Worm (Caenorhabditis elegans) whole organism, L3 larva: ENCODE data around the gene acp-7.

Source experiments
- aly-2 ChIP-seq: fragments of 150-350 bp; optimal IDR thresholded peaks from 2 replicates; lab custom pipeline; 2014; ENCODE audit warnings: missing biosample characterization, missing genetic modification characterization
- ama-1 ChIP-seq: fragments of 150-350 bp; optimal IDR thresholded peaks from 2 replicates; lab custom pipeline; 2018
- ceh-16 ChIP-seq: sonication (generic microtip); optimal IDR thresholded peaks from 2 replicates; lab custom pipeline; 2017; ENCODE audit warnings: missing biosample characterization, missing genetic modification characterization
- ceh-28 ChIP-seq: fragments of 150-350 bp; optimal IDR thresholded peaks from 2 replicates; lab custom pipeline; 2014; ENCODE audit warnings: missing biosample characterization, missing genetic modification reagents, missing genetic modification characterization
- ceh-82 ChIP-seq: fragments of 150-350 bp; optimal IDR thresholded peaks from 2 replicates; lab custom pipeline; 2014; ENCODE audit warnings: missing biosample characterization, missing genetic modification characterization
- egl-27 ChIP-seq: sonication (generic microtip); optimal IDR thresholded peaks from 4 replicates; lab custom pipeline; 2017; ENCODE audit warnings: missing biosample characterization, missing genetic modification reagents, missing genetic modification characterization
- egl-5 ChIP-seq: fragments of 150-350 bp; optimal IDR thresholded peaks from 2 replicates; lab custom pipeline; 2017; ENCODE audit warnings: missing biosample characterization, missing genetic modification reagents, missing genetic modification characterization, inconsistent platforms
- elt-1 ChIP-seq: fragments of 150-350 bp; optimal IDR thresholded peaks from 2 replicates; lab custom pipeline; 2014; ENCODE audit warnings: missing biosample characterization, missing genetic modification characterization
- elt-3 ChIP-seq, 3 experiments: fragments of 150-350 bp in 1 of 3; sonication (generic microtip) in 2 of 3; optimal IDR thresholded peaks; 2 replicates in 2 of 3; 4 replicates in 1 of 3; lab custom pipeline; 2014 to 2017; ENCODE audit warnings: missing biosample characterization in 3 of 3, missing genetic modification characterization in 3 of 3
- eor-1 ChIP-seq, 2 experiments: fragments of 150-350 bp; optimal IDR thresholded peaks; 2 replicates each; lab custom pipeline; 2014 to 2018; ENCODE audit warnings: missing biosample characterization in 2 of 2, missing genetic modification characterization in 2 of 2
- fkh-10 ChIP-seq: sonication (generic microtip); optimal IDR thresholded peaks from 2 replicates; lab custom pipeline; 2017; ENCODE audit warnings: missing biosample characterization, missing genetic modification reagents, missing genetic modification characterization
- fkh-2 ChIP-seq: fragments of 150-350 bp; optimal IDR thresholded peaks from 2 replicates; lab custom pipeline; 2014; ENCODE audit warnings: missing biosample characterization, missing genetic modification reagents, missing genetic modification characterization
- hmg-11 ChIP-seq: sonication (generic microtip); optimal IDR thresholded peaks from 2 replicates; lab custom pipeline; 2016; ENCODE audit warnings: missing genetic modification characterization, missing compliant biosample characterization
- jun-1 ChIP-seq: fragments of 150-350 bp; optimal IDR thresholded peaks from 2 replicates; lab custom pipeline; 2014; ENCODE audit warnings: missing biosample characterization, missing genetic modification reagents, missing genetic modification characterization
- lin-15B ChIP-seq: fragments of 150-350 bp; optimal IDR thresholded peaks from 2 replicates; lab custom pipeline; 2014; ENCODE audit warnings: missing biosample characterization, missing genetic modification characterization
- lin-39 ChIP-seq: fragments of 150-350 bp; optimal IDR thresholded peaks from 2 replicates; lab custom pipeline; 2018; ENCODE audit warnings: missing biosample characterization, missing genetic modification reagents, missing genetic modification characterization
- lsy-12 ChIP-seq: sonication (generic microtip); optimal IDR thresholded peaks from 2 replicates; lab custom pipeline; 2016; ENCODE audit warnings: mild to moderate bottlenecking, missing genetic modification characterization, missing compliant biosample characterization
- nfya-1 ChIP-seq: sonication (generic microtip); optimal IDR thresholded peaks from 2 replicates; lab custom pipeline; 2017; ENCODE audit warnings: missing genetic modification characterization, mild to moderate bottlenecking, missing compliant biosample characterization, antibody characterized with exemption, moderate library complexity; ENCODE audit not compliant: insufficient read depth
- nhr-11 ChIP-seq: fragments of 150-350 bp; optimal IDR thresholded peaks from 2 replicates; lab custom pipeline; 2014; ENCODE audit warnings: missing biosample characterization, missing genetic modification characterization
- nhr-12 ChIP-seq: fragments of 150-350 bp; optimal IDR thresholded peaks from 2 replicates; lab custom pipeline; 2014; ENCODE audit warnings: missing biosample characterization, missing genetic modification characterization
- nhr-23 ChIP-seq: fragments of 150-350 bp; optimal IDR thresholded peaks from 2 replicates; lab custom pipeline; 2014; ENCODE audit warnings: missing biosample characterization, missing genetic modification reagents, missing genetic modification characterization
- nhr-237 ChIP-seq: fragments of 150-350 bp; optimal IDR thresholded peaks from 2 replicates; lab custom pipeline; 2014; ENCODE audit warnings: missing biosample characterization, missing genetic modification characterization
- nhr-28 ChIP-seq: fragments of 150-350 bp; optimal IDR thresholded peaks from 2 replicates; lab custom pipeline; 2014; ENCODE audit warnings: missing biosample characterization, missing genetic modification characterization
- nhr-43 ChIP-seq: sonication (generic microtip); optimal IDR thresholded peaks from 2 replicates; lab custom pipeline; 2016; ENCODE audit warnings: mild to moderate bottlenecking, missing genetic modification characterization, missing compliant biosample characterization; ENCODE audit not compliant: poor library complexity, severe bottlenecking
- nhr-77 ChIP-seq: fragments of 150-350 bp; optimal IDR thresholded peaks from 2 replicates; lab custom pipeline; 2014; ENCODE audit warnings: missing biosample characterization, missing genetic modification characterization
- pha-4 ChIP-seq: fragments of 150-350 bp; optimal IDR thresholded peaks from 2 replicates; lab custom pipeline; 2014; ENCODE audit warnings: missing biosample characterization, missing genetic modification reagents, missing genetic modification characterization
- pqm-1 ChIP-seq: fragments of 150-350 bp; optimal IDR thresholded peaks from 2 replicates; lab custom pipeline; 2017; ENCODE audit warnings: missing biosample characterization, missing genetic modification characterization, inconsistent platforms
- skn-1 ChIP-seq: fragments of 150-350 bp; optimal IDR thresholded peaks from 2 replicates; lab custom pipeline; 2014; ENCODE audit warnings: missing biosample characterization, missing genetic modification characterization
- snpc-4 ChIP-seq: fragments of 150-350 bp; optimal IDR thresholded peaks from 2 replicates; lab custom pipeline; 2014; ENCODE audit warnings: missing biosample characterization, missing genetic modification characterization
- tbx-2 ChIP-seq: sonication (generic microtip); optimal IDR thresholded peaks from 2 replicates; lab custom pipeline; 2016; ENCODE audit warnings: mild to moderate bottlenecking, missing genetic modification characterization, missing compliant biosample characterization
- unc-39 ChIP-seq: sonication (generic microtip); optimal IDR thresholded peaks from 4 replicates; lab custom pipeline; 2017; ENCODE audit warnings: missing biosample characterization, missing genetic modification characterization
- unc-62 ChIP-seq: fragments of 150-350 bp; sonication (generic microtip); optimal IDR thresholded peaks from 4 replicates; lab custom pipeline; 2014; ENCODE audit warnings: missing biosample characterization, missing genetic modification reagents, missing genetic modification characterization
- zag-1 ChIP-seq: fragments of 150-350 bp; optimal IDR thresholded peaks from 2 replicates; lab custom pipeline; 2014; ENCODE audit warnings: missing biosample characterization, missing genetic modification characterization
- ztf-11 ChIP-seq: fragments of 150-350 bp; optimal IDR thresholded peaks from 2 replicates; lab custom pipeline; 2014; ENCODE audit warnings: missing biosample characterization, missing genetic modification characterization
- ztf-4 ChIP-seq: fragments of 150-350 bp; optimal IDR thresholded peaks from 2 replicates; lab custom pipeline; 2014; ENCODE audit warnings: missing biosample characterization, missing genetic modification characterization

acp-7 gene

ce11 chrIV:6395190-6395589 lies 36.3 kb downstream of the acp-7 start:
- TF ChIP-seq ztf-4 (tag; lab: Kevin White, UChicago) = no peak
- no peak for TF ChIP-seq nhr-43 (tag; lab: Kevin White, UChicago)
- peak; percentile 52 for TF ChIP-seq fkh-10 (GFP tag; lab: Kevin White, UChicago)
- no peak for TF ChIP-seq tbx-2 (tag; lab: Kevin White, UChicago)
- no peak for TF ChIP-seq elt-1 (tag; lab: Kevin White, UChicago)
- TF ChIP-seq nhr-28 (tag; lab: Kevin White, UChicago) = no peak

DNA sequence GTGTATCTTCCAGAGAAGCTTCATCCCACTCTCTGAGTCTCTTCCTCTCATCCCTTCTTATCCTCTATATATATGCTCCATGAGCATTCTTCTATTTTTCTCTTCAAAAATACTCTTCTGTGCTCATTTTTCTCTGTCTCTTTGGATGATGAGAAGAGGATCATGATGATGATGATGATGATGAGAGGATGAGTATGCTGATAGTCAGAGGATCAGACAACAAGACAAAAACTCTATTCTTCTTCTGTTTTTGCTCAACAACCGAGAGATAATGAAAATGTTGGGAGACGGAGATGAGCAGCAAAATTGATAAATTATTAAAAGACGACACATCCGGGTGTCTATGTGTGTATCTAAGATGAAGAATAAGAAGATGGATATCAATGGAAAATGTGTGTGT lies 38.2 kb downstream of the acp-7 start:
- TF ChIP-seq ceh-16 (tag; lab: Kevin White, UChicago) (no peak), lin-15B (tag; lab: Kevin White, UChicago) (peak; percentile 27), nhr-11 (tag; lab: Kevin White, UChicago) (peak; percentile 73), nhr-28 (tag; lab: Kevin White, UChicago) (no peak), nhr-77 (tag; lab: Kevin White, UChicago) (no peak), pha-4 (no peak), unc-62 (GFP tag; lab: Kevin White, UChicago) (no peak), nhr-23 (no peak), egl-27 (no peak), nfya-1 (tag; lab: Kevin White, UChicago) (peak; percentile 60), egl-5 (tag; lab: Kevin White, UChicago) (peak; percentile 51), ceh-82 (tag; lab: Kevin White, UChicago) (no peak), eor-1 (tag; optimal IDR thresholded peaks at IDR 0.05; lab: Kevin White, UChicago) (no peak), ztf-4 (tag; lab: Kevin White, UChicago) (no peak), skn-1 (peak; percentile 78), unc-39 (tag; lab: Kevin White, UChicago) (no peak)

- TF ChIP-seq ceh-16 (tag; lab: Kevin White, UChicago) (no peak), nfya-1 (tag; lab: Kevin White, UChicago) (peak; percentile 86)
Observed at ce11 chrIV:6391566-6391965, 39.9 kb downstream of the acp-7 start.

DNA sequence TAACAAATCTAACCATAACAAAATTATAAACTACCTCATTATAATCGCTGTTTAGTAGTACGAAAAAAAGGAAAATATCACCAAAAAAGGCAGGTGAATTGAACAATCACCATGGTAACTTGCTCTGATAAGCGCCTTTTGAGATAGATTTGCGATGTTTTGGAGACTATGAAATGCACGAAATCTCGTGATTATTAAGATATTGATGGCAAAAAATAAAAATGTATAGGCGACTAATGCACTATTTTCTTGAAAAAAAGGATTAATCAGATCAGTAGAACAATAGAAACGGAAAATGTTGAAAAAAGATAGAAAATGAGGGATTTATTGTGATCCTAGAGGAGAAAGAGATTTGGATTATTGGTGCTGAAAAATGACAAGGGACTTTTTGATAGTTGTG lies 42.9 kb downstream of the acp-7 start:
- no peak for TF ChIP-seq ztf-4 (tag; lab: Kevin White, UChicago)
- no peak for TF ChIP-seq pha-4
- no peak for TF ChIP-seq aly-2 (tag; lab: Kevin White, UChicago)
- TF ChIP-seq nhr-28 (tag; lab: Kevin White, UChicago) = no peak
- no peak for TF ChIP-seq nhr-237 (tag; lab: Kevin White, UChicago)
- TF ChIP-seq ceh-16 (tag; lab: Kevin White, UChicago) = no peak

ce11 chrIV:6385010-6385409 lies 46.5 kb downstream of the acp-7 start:
- TF ChIP-seq fkh-10 (GFP tag; lab: Kevin White, UChicago) (peak; percentile 38), jun-1 (tag; lab: Kevin White, UChicago) (no peak), ceh-82 (tag; lab: Kevin White, UChicago) (no peak)
- TF ChIP-seq, all 47 proteins: peak for 1

- TF ChIP-seq nfya-1 (tag; lab: Kevin White, UChicago) = no peak
- TF ChIP-seq snpc-4 (tag; lab: Kevin White, UChicago) = no peak
- no peak for TF ChIP-seq egl-5 (tag; lab: Kevin White, UChicago)
- TF ChIP-seq jun-1 (tag; lab: Kevin White, UChicago) = no peak
Observed at ce11 chrIV:6383970-6384369, 47.5 kb downstream of the acp-7 start, which contains the start of gene shl-1. Gene shl-1, minus strand, starts transcription at chrIV:6384070.

- TF ChIP-seq fkh-2 (no peak), nhr-12 (no peak), tbx-2 (tag; lab: Kevin White, UChicago) (no peak), lin-39 (tag; lab: Kevin White, UChicago) (no peak), ztf-4 (tag; lab: Kevin White, UChicago) (no peak), elt-3 (tag; optimal IDR thresholded peaks at IDR 0.05; lab: Kevin White, UChicago) (no peak), ceh-16 (tag; lab: Kevin White, UChicago) (no peak), fkh-10 (GFP tag; lab: Kevin White, UChicago) (no peak), hmg-11 (tag; lab: Kevin White, UChicago) (no peak), ceh-28 (tag; lab: Kevin White, UChicago) (no peak), nhr-28 (tag; lab: Kevin White, UChicago) (no peak), eor-1 (tag; optimal IDR thresholded peaks at IDR 0.05; lab: Kevin White, UChicago) (no peak), ztf-11 (tag; lab: Kevin White, UChicago) (no peak), pqm-1 (tag; lab: Kevin White, UChicago) (no peak), ceh-82 (tag; lab: Kevin White, UChicago) (no peak), lsy-12 (tag; lab: Kevin White, UChicago) (no peak), nhr-23 (no peak), zag-1 (no peak), ama-1 (lab: Kevin White, UChicago) (no peak)
Observed at ce11 chrIV:6378398-6378797, 53.1 kb downstream of the acp-7 start.
